Worm (Caenorhabditis elegans): Measurements from ENCODE around the gene F16H6.10.

ce11 chrV:18244408-18244807 is 20.2 kb upstream of the F16H6.10 start:
- TF ChIP-seq him-1 (tag; optimal IDR thresholded peaks at IDR 0.05) (no peak), dao-5 (tag; optimal IDR thresholded peaks at IDR 0.05) (no peak)
